Fruit fly (Drosophila melanogaster) whole organism, embryonic: ENCODE measurements around the gene alphaCOP.

Experiments
- Ada2b ChIP-seq: fragments of 200-800 bp; sonication (Bioruptor generic); IDR thresholded peaks from 2 replicates; pipeline ENCODE4 v1.3.6; 2022; ENCODE audit warnings: missing biosample characterization, missing genetic modification characterization
- BtbVII ChIP-seq: fragments of 200-800 bp; sonication (Bioruptor generic); optimal IDR thresholded peaks from 3 replicates; lab custom pipeline; 2017; ENCODE audit warnings: missing biosample characterization, mild to moderate bottlenecking, missing genetic modification characterization
- CG10366 ChIP-seq: fragments of 200-800 bp; sonication (Bioruptor generic); IDR thresholded peaks from 2 replicates; pipeline ENCODE4 v1.3.6; 2022; ENCODE audit warnings: missing biosample characterization, missing genetic modification characterization
- CG11085 ChIP-seq: fragments of 200-800 bp; sonication (Bioruptor generic); IDR thresholded peaks from 2 replicates; pipeline ENCODE4 v1.3.6; 2022; ENCODE audit warnings: missing biosample characterization, missing genetic modification characterization
- CG11456 ChIP-seq: fragments of 200-800 bp; sonication (Bioruptor generic); IDR thresholded peaks from 3 replicates; pipeline ENCODE4 v1.3.6; 2022; ENCODE audit warnings: missing biosample characterization, missing genetic modification characterization
- CG11504 ChIP-seq: fragments of 200-800 bp; sonication (Bioruptor generic); optimal IDR thresholded peaks from 3 replicates; lab custom pipeline; 2019; ENCODE audit warnings: missing biosample characterization, mild to moderate bottlenecking, missing genetic modification characterization, moderate library complexity
- CG14441 ChIP-seq: fragments of 200-800 bp; sonication (Bioruptor generic); IDR thresholded peaks from 2 replicates; pipeline ENCODE4 v1.3.6; 2022; ENCODE audit warnings: missing biosample characterization, missing genetic modification characterization
- CG14667 ChIP-seq: fragments of 200-800 bp; sonication (Bioruptor generic); IDR thresholded peaks from 2 replicates; pipeline ENCODE4 v1.3.6; 2022; ENCODE audit warnings: missing biosample characterization, missing genetic modification characterization
- CG1603 ChIP-seq: fragments of 200-800 bp; sonication (Bioruptor generic); optimal IDR thresholded peaks from 2 replicates; lab custom pipeline; 2019; ENCODE audit warnings: missing biosample characterization, mild to moderate bottlenecking, missing genetic modification characterization, moderate library complexity
- CG17328 ChIP-seq: fragments of 200-800 bp; sonication (Bioruptor generic); IDR thresholded peaks from 2 replicates; pipeline ENCODE4 v1.3.6; 2022; ENCODE audit warnings: missing biosample characterization, missing genetic modification characterization
- CG2199 ChIP-seq: fragments of 200-800 bp; sonication (Bioruptor generic); IDR thresholded peaks from 3 replicates; pipeline ENCODE4 v1.3.6; 2022; ENCODE audit warnings: missing biosample characterization, missing genetic modification characterization
- CG2712 ChIP-seq: fragments of 200-800 bp; optimal IDR thresholded peaks from 3 replicates; lab custom pipeline; 2019; ENCODE audit warnings: missing biosample characterization, mild to moderate bottlenecking, missing genetic modification characterization, moderate library complexity
- CG30403 ChIP-seq: fragments of 200-800 bp; sonication (Bioruptor generic); optimal IDR thresholded peaks from 3 replicates; lab custom pipeline; 2016; ENCODE audit warnings: missing biosample characterization, missing genetic modification characterization
- CG33557 ChIP-seq: fragments of 200-800 bp; sonication (Bioruptor generic); optimal IDR thresholded peaks from 2 replicates; lab custom pipeline; 2019; ENCODE audit warnings: missing biosample characterization, mild to moderate bottlenecking, missing genetic modification characterization, moderate library complexity
- CG4820 ChIP-seq: fragments of 200-800 bp; sonication (Bioruptor generic); optimal IDR thresholded peaks from 3 replicates; lab custom pipeline; 2016; ENCODE audit warnings: missing biosample characterization, missing genetic modification characterization
- CG7839 ChIP-seq: fragments of 200-800 bp; sonication (Bioruptor generic); optimal IDR thresholded peaks from 3 replicates; lab custom pipeline; 2018; ENCODE audit warnings: missing biosample characterization, mild to moderate bottlenecking, missing genetic modification characterization, moderate library complexity
- CG8944 ChIP-seq: fragments of 200-800 bp; sonication (Bioruptor generic); optimal IDR thresholded peaks from 3 replicates; lab custom pipeline; 2016; ENCODE audit warnings: missing biosample characterization, missing genetic modification characterization
- CG9437 ChIP-seq: fragments of 200-800 bp; sonication (Bioruptor generic); optimal IDR thresholded peaks from 2 replicates; lab custom pipeline; 2018; ENCODE audit warnings: missing biosample characterization, mild to moderate bottlenecking, missing genetic modification characterization
- CrebB ChIP-seq: fragments of 200-800 bp; sonication (Bioruptor generic); optimal IDR thresholded peaks from 3 replicates; lab custom pipeline; 2018; ENCODE audit warnings: missing biosample characterization, mild to moderate bottlenecking, missing genetic modification characterization
- Drgx ChIP-seq: fragments of 200-800 bp; sonication (Bioruptor generic); IDR thresholded peaks from 2 replicates; pipeline ENCODE4 v1.3.6; 2022; ENCODE audit warnings: missing biosample characterization, missing genetic modification characterization
- Elba2 ChIP-seq: fragments of 200-800 bp; sonication (Bioruptor generic); optimal IDR thresholded peaks from 3 replicates; lab custom pipeline; 2016; ENCODE audit warnings: missing biosample characterization, missing genetic modification characterization
- Ets65A ChIP-seq: fragments of 200-800 bp; sonication (Bioruptor generic); peaks from one replicate; lab custom pipeline; 2016; ENCODE audit warnings: missing biosample characterization, missing genetic modification characterization
- Meics ChIP-seq: fragments of 200-800 bp; sonication (Bioruptor generic); optimal IDR thresholded peaks from 2 replicates; lab custom pipeline; 2017; ENCODE audit warnings: missing biosample characterization, mild to moderate bottlenecking, missing genetic modification characterization
- NfI ChIP-seq: fragments of 200-800 bp; sonication (Bioruptor generic); optimal IDR thresholded peaks from 3 replicates; lab custom pipeline; 2018; ENCODE audit warnings: missing biosample characterization, mild to moderate bottlenecking, missing genetic modification characterization, moderate library complexity
- Oli ChIP-seq: fragments of 200-800 bp; sonication (Bioruptor generic); optimal IDR thresholded peaks from 2 replicates; lab custom pipeline; 2018; ENCODE audit warnings: missing biosample characterization, mild to moderate bottlenecking, missing genetic modification characterization, moderate library complexity
- Xbp1 ChIP-seq: fragments of 200-800 bp; sonication (Bioruptor generic); optimal IDR thresholded peaks from 3 replicates; lab custom pipeline; 2016; ENCODE audit warnings: missing biosample characterization, mild to moderate bottlenecking, missing genetic modification characterization
- ara ChIP-seq: fragments of 200-800 bp; sonication (Bioruptor generic); IDR thresholded peaks from 2 replicates; pipeline ENCODE4 v1.3.6; 2022; ENCODE audit warnings: missing biosample characterization, missing genetic modification characterization
- bbx ChIP-seq: fragments of 200-800 bp; sonication (Bioruptor generic); IDR thresholded peaks from 2 replicates; pipeline ENCODE4 v1.3.6; 2022; ENCODE audit warnings: missing biosample characterization, missing genetic modification characterization; ENCODE audit not compliant: partially characterized antibody
- crc ChIP-seq: fragments of 200-800 bp; sonication (Bioruptor generic); optimal IDR thresholded peaks from 2 replicates; lab custom pipeline; 2016; ENCODE audit warnings: missing biosample characterization, missing genetic modification characterization
- esg ChIP-seq: fragments of 200-800 bp; sonication (Bioruptor generic); conservative IDR thresholded peaks from 2 replicates; pipeline ENCODE4 v1.3.6; 2022; ENCODE audit warnings: missing biosample characterization, missing genetic modification characterization
- fu2 ChIP-seq: fragments of 200-800 bp; sonication (Bioruptor generic); optimal IDR thresholded peaks from 2 replicates; lab custom pipeline; 2016; ENCODE audit warnings: missing biosample characterization, missing genetic modification characterization
- h ChIP-seq: fragments of >200 bp; optimal IDR thresholded peaks from 2 replicates; lab custom pipeline; 2017
- lbe ChIP-seq: fragments of 200-800 bp; sonication (Bioruptor generic); optimal IDR thresholded peaks from 2 replicates; lab custom pipeline; 2016; ENCODE audit warnings: missing biosample characterization, mild to moderate bottlenecking, missing genetic modification characterization
- lov ChIP-seq, 2 experiments: fragments of 200-800 bp in 1 of 2; fragments of >200 bp in 1 of 2; sonication (Bioruptor generic) in 1 of 2; IDR thresholded peaks in 1 of 2; optimal IDR thresholded peaks in 1 of 2; 2 replicates in 1 of 2; 3 replicates in 1 of 2; pipeline versions ENCODE4 v1.3.6 to Lab custom; 2017 to 2022; ENCODE audit warnings: missing biosample characterization in 1 of 2, missing genetic modification characterization in 1 of 2
- nmo ChIP-seq: fragments of 200-800 bp; sonication (Bioruptor generic); optimal IDR thresholded peaks from 2 replicates; lab custom pipeline; 2018; ENCODE audit warnings: missing biosample characterization, mild to moderate bottlenecking, missing genetic modification characterization, moderate library complexity
- nom ChIP-seq: fragments of 200-800 bp; sonication (Bioruptor generic); optimal IDR thresholded peaks from 2 replicates; lab custom pipeline; 2017; ENCODE audit warnings: missing biosample characterization, missing genetic modification characterization, mild to moderate bottlenecking, moderate library complexity, missing genetic modification reagents
- pan ChIP-seq, 4 experiments: fragments of >200 bp in 3 of 4; fragments of 200-800 bp in 1 of 4; sonication (Bioruptor generic) in 1 of 4; optimal IDR thresholded peaks in 3 of 4; IDR thresholded peaks in 1 of 4; 2 replicates each; pipeline versions ENCODE4 v1.3.6 to Lab custom; 2017 to 2022; ENCODE audit warnings: missing biosample characterization in 2 of 4, missing genetic modification characterization in 2 of 4, mixed read lengths in 1 of 4
- peb ChIP-seq: fragments of 200-800 bp; sonication (Bioruptor generic); IDR thresholded peaks from 2 replicates; pipeline ENCODE4 v1.3.6; 2022; ENCODE audit warnings: missing biosample characterization, missing genetic modification characterization
- pfk ChIP-seq: fragments of 200-800 bp; sonication (Bioruptor generic); optimal IDR thresholded peaks from 2 replicates; lab custom pipeline; 2018; ENCODE audit warnings: missing biosample characterization, mild to moderate bottlenecking, missing genetic modification characterization, moderate library complexity
- prd ChIP-seq, 3 experiments: fragments of >200 bp in 2 of 3; fragments of 200-800 bp in 1 of 3; sonication (Bioruptor generic) in 1 of 3; optimal IDR thresholded peaks in 2 of 3; IDR thresholded peaks in 1 of 3; 2 replicates in 2 of 3; 3 replicates in 1 of 3; pipeline versions ENCODE4 v1.3.6 to Lab custom; 2017 to 2022; ENCODE audit warnings: missing biosample characterization in 1 of 3, missing genetic modification characterization in 1 of 3
- sens ChIP-seq: fragments of 200-800 bp; sonication (Bioruptor generic); peaks from one replicate; lab custom pipeline; 2016; ENCODE audit warnings: missing biosample characterization, missing genetic modification characterization
- sisA ChIP-seq: fragments of 200-800 bp; sonication (Bioruptor generic); IDR thresholded peaks from 2 replicates; pipeline ENCODE4 v1.3.6; 2022; ENCODE audit warnings: missing biosample characterization, missing genetic modification characterization
- sqz ChIP-seq: fragments of 200-800 bp; sonication (Bioruptor generic); optimal IDR thresholded peaks from 3 replicates; lab custom pipeline; 2018; ENCODE audit warnings: missing biosample characterization, mild to moderate bottlenecking, missing genetic modification characterization
- vvl ChIP-seq: fragments of 200-800 bp; sonication (Bioruptor generic); IDR thresholded peaks from 2 replicates; pipeline ENCODE4 v1.3.6; 2022; ENCODE audit warnings: missing biosample characterization, missing genetic modification characterization
- zen2 ChIP-seq: fragments of 200-800 bp; sonication (Bioruptor generic); IDR thresholded peaks from 3 replicates; pipeline ENCODE4 v1.3.6; 2022; ENCODE audit warnings: missing biosample characterization, missing genetic modification characterization; ENCODE audit not compliant: partially characterized antibody
- zfh1 ChIP-seq: fragments of 200-800 bp; sonication (Bioruptor generic); IDR thresholded peaks from 3 replicates; pipeline ENCODE4 v1.3.6; 2022; ENCODE audit warnings: missing biosample characterization, missing genetic modification characterization

The alphaCOP gene

dm6 chr3L:1692859-1693258, 47.9 kb upstream of the alphaCOP start:
- TF ChIP-seq Elba2 (GFP tag; lab: Kevin White, UChicago) (no peak), BtbVII (GFP tag; lab: Kevin White, UChicago) (no peak), CG4820 (GFP tag; lab: Kevin White, UChicago) (no peak), CG9437 (no peak), sisA (GFP tag; lab: Robert Waterston, UW) (no peak), sqz (GFP tag; lab: Kevin White, UChicago) (no peak), CG33557 (GFP tag; lab: Kevin White, UChicago) (no peak), crc (GFP tag; lab: Kevin White, UChicago) (no peak), bbx (GFP tag; lab: Robert Waterston, UW) (no peak), pfk (GFP tag; lab: Kevin White, UChicago) (no peak), Meics (no peak), CrebB (tag; lab: Kevin White, UChicago) (no peak), CG8944 (GFP tag; lab: Kevin White, UChicago) (no peak), CG2199 (GFP tag; lab: Robert Waterston, UW) (no peak), h (lab: Kevin White, UChicago) (no peak), zen2 (GFP tag; lab: Robert Waterston, UW) (no peak), CG7839 (tag; lab: Kevin White, UChicago) (no peak)

- TF ChIP-seq nom (GFP tag; lab: Kevin White, UChicago), result peak; percentile 77
- TF ChIP-seq CG10366 (GFP tag; lab: Robert Waterston, UW), result peak; percentile 14; the same call in 1 of the 2 replicates
- TF ChIP-seq CG17328 (GFP tag; lab: Robert Waterston, UW), result peak; percentile 45
- TF ChIP-seq CG2199 (GFP tag; lab: Robert Waterston, UW), result no peak
- TF ChIP-seq CG11504, result peak; percentile 4
- 0 out of 2 replicates have a peak, but pooled peaks have one; percentile 9 for TF ChIP-seq peb (GFP tag; lab: Robert Waterston, UW)
- 0 out of 2 replicates have a peak, but pooled peaks have one; percentile 11 for TF ChIP-seq CG14667 (GFP tag; lab: Robert Waterston, UW)
- peak; percentile 49; the same call in 2 of the 3 replicates for TF ChIP-seq zfh1 (GFP tag; lab: Robert Waterston, UW)
- no peak for TF ChIP-seq NfI (GFP tag; lab: Kevin White, UChicago)
- peak; percentile 25 for TF ChIP-seq Oli (tag; lab: Kevin White, UChicago)
- no peak for TF ChIP-seq prd (optimal IDR thresholded peaks at IDR 0.05; lab: Kevin White, UChicago)
- peak; percentile 61; the same call in 2 of the 3 replicates for TF ChIP-seq prd (GFP tag; IDR thresholded peaks at IDR 0.05; lab: Robert Waterston, UW)
- TF ChIP-seq fu2 (GFP tag; lab: Kevin White, UChicago), result no peak
- peak; percentile 35; the same call in 1 of the 2 replicates for TF ChIP-seq CG14441
- TF ChIP-seq CG2712 (tag; lab: Kevin White, UChicago), result no peak
- TF ChIP-seq nmo (GFP tag; lab: Kevin White, UChicago), result peak; percentile 7
- TF ChIP-seq sens (GFP tag; lab: Kevin White, UChicago), result peak; percentile 77
- no peak for TF ChIP-seq Xbp1
- TF ChIP-seq Ets65A (GFP tag; lab: Kevin White, UChicago), result peak; percentile 53
- TF ChIP-seq CG30403 (GFP tag; lab: Kevin White, UChicago), result no peak
- no peak for TF ChIP-seq CG11085 (GFP tag; lab: Robert Waterston, UW)
- TF ChIP-seq sisA (GFP tag; lab: Robert Waterston, UW), result peak; percentile 45; the same call in 1 of the 2 replicates
- TF ChIP-seq ara (GFP tag; lab: Robert Waterston, UW), result 0 out of 2 replicates have a peak, but pooled peaks have one; percentile 32
- TF ChIP-seq esg (GFP tag; lab: Robert Waterston, UW), result peak; percentile 26; the same call in 1 of the 2 replicates
- TF ChIP-seq Ada2b, result no peak
- TF ChIP-seq vvl (GFP tag; lab: Robert Waterston, UW), result 0 out of 2 replicates have a peak, but pooled peaks have one; percentile 30
- TF ChIP-seq Elba2 (GFP tag; lab: Kevin White, UChicago), result no peak
- TF ChIP-seq lov (optimal IDR thresholded peaks at IDR 0.05; lab: Kevin White, UChicago), result no peak
- 0 out of 3 replicates have a peak, but pooled peaks have one; percentile 13 for TF ChIP-seq lov (GFP tag; IDR thresholded peaks at IDR 0.05; lab: Robert Waterston, UW)
- TF ChIP-seq lbe (GFP tag; lab: Kevin White, UChicago), result peak; percentile 29
- peak; percentile 55 for TF ChIP-seq CG1603 (tag; lab: Kevin White, UChicago)
- TF ChIP-seq CG11456, result 0 out of 3 replicates have a peak, but pooled peaks have one; percentile 8
- TF ChIP-seq pan (optimal IDR thresholded peaks at IDR 0.05; lab: Kevin White, UChicago), result no peak
- peak in 1 of 2 experiments; percentile 40 for TF ChIP-seq pan (GFP tag; optimal IDR thresholded peaks at IDR 0.05 in 1 of 2, IDR thresholded peaks at IDR 0.05 in 1 of 2)
- TF ChIP-seq Drgx (GFP tag; lab: Robert Waterston, UW), result peak; percentile 87
Measured at dm6 chr3L:1692122-1692786, 47.3 kb upstream of the alphaCOP start.
